Fruit fly (Drosophila melanogaster): Measurements from ENCODE around the gene Chsy.

The Chsy gene

dm6 chrX:15618953-15619630, 25.8 kb upstream of the Chsy start (continued):
- TF ChIP-seq CG10654 (GFP tag; optimal IDR thresholded peaks at IDR 0.05) = peak; percentile 87
- peak; percentile 22 for TF ChIP-seq tup (GFP tag; optimal IDR thresholded peaks at IDR 0.05)
- peak; percentile 50 for TF ChIP-seq schlank (tag; optimal IDR thresholded peaks at IDR 0.05)
- TF ChIP-seq rib (GFP tag; IDR thresholded peaks at IDR 0.05) = no peak
- peak; percentile 79 for TF ChIP-seq CG16863 (GFP tag; optimal IDR thresholded peaks at IDR 0.05)
- TF ChIP-seq D (optimal IDR thresholded peaks at IDR 0.05) = no peak
- TF ChIP-seq D (GFP tag; optimal IDR thresholded peaks at IDR 0.05) = peak; percentile 84
- no peak for TF ChIP-seq Hmx (GFP tag; optimal IDR thresholded peaks at IDR 0.05)
- TF ChIP-seq sim (GFP tag; IDR thresholded peaks at IDR 0.05) = 0 out of 2 replicates have a peak, but pooled peaks have one; percentile 37
- peak; percentile 31 for TF ChIP-seq CG17186 (GFP tag; optimal IDR thresholded peaks at IDR 0.05)
- no peak for TF ChIP-seq HLH4C (GFP tag; IDR thresholded peaks at IDR 0.05; ENCODE audit: partially characterized antibody)
- TF ChIP-seq CG8765 (GFP tag; IDR thresholded peaks at IDR 0.05) = no peak
- no peak for TF ChIP-seq zen2 (GFP tag; IDR thresholded peaks at IDR 0.05; ENCODE audit: partially characterized antibody)
- TF ChIP-seq Hsf (GFP tag; optimal IDR thresholded peaks at IDR 0.05) = peak; percentile 62
- peak; percentile 59 for TF ChIP-seq her (GFP tag; optimal IDR thresholded peaks at IDR 0.05)
- TF ChIP-seq h (optimal IDR thresholded peaks at IDR 0.05) = no peak
- peak; percentile 80 for TF ChIP-seq Blimp-1 (GFP tag; optimal IDR thresholded peaks at IDR 0.05)
- TF ChIP-seq ttk (GFP tag; IDR thresholded peaks at IDR 0.05) = peak; percentile 78
- no peak for TF ChIP-seq CG7963 (GFP tag; IDR thresholded peaks at IDR 0.05; ENCODE audit: partially characterized antibody)
- peak; percentile 29; the same call in 1 of the 2 replicates for TF ChIP-seq bowl (GFP tag; IDR thresholded peaks at IDR 0.05)
- peak; percentile 56 for TF ChIP-seq CG31224 (GFP tag; IDR thresholded peaks at IDR 0.05)
- TF ChIP-seq CG10267 (tag; optimal IDR thresholded peaks at IDR 0.05) = peak; percentile 53
- peak; percentile 77 for TF ChIP-seq tgo (GFP tag; IDR thresholded peaks at IDR 0.05)
- TF ChIP-seq CG6175 (GFP tag; IDR thresholded peaks at IDR 0.05) = 0 out of 3 replicates have a peak, but pooled peaks have one; percentile 8
- TF ChIP-seq chm (GFP tag; IDR thresholded peaks at IDR 0.05) = peak; percentile 77
- TF ChIP-seq CG14710 (tag; optimal IDR thresholded peaks at IDR 0.05) = peak; percentile 71
- peak; percentile 75 for TF ChIP-seq twi (tag; optimal IDR thresholded peaks at IDR 0.05)
- TF ChIP-seq CG10366 (GFP tag; IDR thresholded peaks at IDR 0.05) = peak; percentile 81
- peak; percentile 76 for TF ChIP-seq onecut (GFP tag; IDR thresholded peaks at IDR 0.05)
- peak; percentile 65 for TF ChIP-seq salm (tag; optimal IDR thresholded peaks at IDR 0.05)
- 0 out of 2 replicates have a peak, but pooled peaks have one; percentile 17 for TF ChIP-seq Ravus (GFP tag; IDR thresholded peaks at IDR 0.05)
- peak; percentile 81 for TF ChIP-seq Xrp1 (GFP tag; IDR thresholded peaks at IDR 0.05)
- peak; percentile 79 for TF ChIP-seq CG12391 (tag; optimal IDR thresholded peaks at IDR 0.05)
- TF ChIP-seq tio (GFP tag; optimal IDR thresholded peaks at IDR 0.05) = peak; percentile 69
- TF ChIP-seq CG3726 (GFP tag; IDR thresholded peaks at IDR 0.05) = peak; percentile 73; the same call in 2 of the 3 replicates
- TF ChIP-seq pan (optimal IDR thresholded peaks at IDR 0.05) = no peak
- TF ChIP-seq pan (GFP tag; optimal IDR thresholded peaks at IDR 0.05 in 1 of 2, IDR thresholded peaks at IDR 0.05 in 1 of 2) = peak in 1 of 2 experiments; percentile 73
- peak; percentile 57 for TF ChIP-seq pho (GFP tag; optimal IDR thresholded peaks at IDR 0.05)
- no peak; the same call in 1 of the 2 replicates for TF ChIP-seq Adf1 (GFP tag; IDR thresholded peaks at IDR 0.05)
- peak; percentile 28 for TF ChIP-seq CG18476 (GFP tag; optimal IDR thresholded peaks at IDR 0.05)
- no peak for TF ChIP-seq Tbp (GFP tag; optimal IDR thresholded peaks at IDR 0.05)
- TF ChIP-seq CG8478 (optimal IDR thresholded peaks at IDR 0.05) = no peak
- peak; percentile 73 for TF ChIP-seq bab2 (GFP tag; optimal IDR thresholded peaks at IDR 0.05)
- TF ChIP-seq MTF-1 (GFP tag; optimal IDR thresholded peaks at IDR 0.05; ENCODE audit: borderline replicate concordance) = peak; percentile 3
- peak; percentile 47 to 80 for TF ChIP-seq Hr51 (GFP tag; optimal IDR thresholded peaks at IDR 0.05)
- peak; percentile 65 for TF ChIP-seq Atf-2 (GFP tag; optimal IDR thresholded peaks at IDR 0.05)
- peak; percentile 53 for TF ChIP-seq Mes4 (GFP tag; optimal IDR thresholded peaks at IDR 0.05)
- peak; percentile 32 for TF ChIP-seq CG30020 (tag; optimal IDR thresholded peaks at IDR 0.05)
- TF ChIP-seq CG2202 (tag; optimal IDR thresholded peaks at IDR 0.05) = peak; percentile 54
- 0 out of 2 replicates have a peak, but pooled peaks have one; percentile 34 for TF ChIP-seq sens-2 (GFP tag; IDR thresholded peaks at IDR 0.05)
- TF ChIP-seq eyg (GFP tag; optimal IDR thresholded peaks at IDR 0.05) = peak; percentile 31

Data from whole organism, embryonic.